Fruit fly (Drosophila melanogaster): ENCODE data around the gene Hsp26.
A peak's percentile ranks its signal among the peaks of the same experiment; 100 is the strongest.

Gene Hsp26

dm6 chr3L:9357830-9358712, 19.2 kb downstream of the Hsp26 start (continued):
- peak; percentile 43 for TF ChIP-seq Elba2 (GFP tag; optimal IDR thresholded peaks at IDR 0.05)
- 0 out of 2 replicates have a peak, but pooled peaks have one; percentile 13 for TF ChIP-seq Rfx (GFP tag; IDR thresholded peaks at IDR 0.05)
- TF ChIP-seq Ets65A (GFP tag) = no peak
- TF ChIP-seq mirr (GFP tag; optimal IDR thresholded peaks at IDR 0.05) = peak; percentile 26
- TF ChIP-seq caup (GFP tag; optimal IDR thresholded peaks at IDR 0.05; ENCODE audit: severe bottlenecking) = peak; percentile 15
- TF ChIP-seq Hey (tag; optimal IDR thresholded peaks at IDR 0.05) = peak; percentile 74
- TF ChIP-seq bbx (GFP tag; IDR thresholded peaks at IDR 0.05; ENCODE audit: partially characterized antibody) = 0 out of 2 replicates have a peak, but pooled peaks have one; percentile 19
- peak; percentile 16; the same call in 1 of the 2 replicates for TF ChIP-seq amos (GFP tag; IDR thresholded peaks at IDR 0.05; ENCODE audit: partially characterized antibody)
- no peak for TF ChIP-seq CG32767 (GFP tag; IDR thresholded peaks at IDR 0.05)
- 0 out of 2 replicates have a peak, but pooled peaks have one; percentile 19 for TF ChIP-seq stc (GFP tag; IDR thresholded peaks at IDR 0.05)
- peak; percentile 6 for TF ChIP-seq sqz (GFP tag; optimal IDR thresholded peaks at IDR 0.05)
- TF ChIP-seq Trl (optimal IDR thresholded peaks at IDR 0.05) = peak in 1 of 2 experiments; percentile 25
- TF ChIP-seq Trl (GFP tag; optimal IDR thresholded peaks at IDR 0.05) = no peak
- TF ChIP-seq zfh1 (GFP tag; IDR thresholded peaks at IDR 0.05) = no peak
- 0 out of 4 replicates have a peak, but pooled peaks have one; percentile 23 for TF ChIP-seq Dll (GFP tag; IDR thresholded peaks at IDR 0.05; ENCODE audit: partially characterized antibody)
- TF ChIP-seq rib (GFP tag; IDR thresholded peaks at IDR 0.05) = 0 out of 2 replicates have a peak, but pooled peaks have one; percentile 28
- TF ChIP-seq Aef1 (GFP tag; IDR thresholded peaks at IDR 0.05) = peak; percentile 9; the same call in 1 of the 3 replicates
- no peak for TF ChIP-seq Ravus (GFP tag; IDR thresholded peaks at IDR 0.05)
- TF ChIP-seq psq (GFP tag; optimal IDR thresholded peaks at IDR 0.05) = peak; percentile 13
- TF ChIP-seq insv (GFP tag; optimal IDR thresholded peaks at IDR 0.05) = peak in 1 of 2 experiments; percentile 88
- no peak for TF ChIP-seq CG17186 (GFP tag; optimal IDR thresholded peaks at IDR 0.05)
- TF ChIP-seq lbe (GFP tag; optimal IDR thresholded peaks at IDR 0.05) = peak; percentile 23
- peak; percentile 82 for TF ChIP-seq cg (GFP tag; optimal IDR thresholded peaks at IDR 0.05)
- TF ChIP-seq twi (tag; optimal IDR thresholded peaks at IDR 0.05) = peak; percentile 25
- TF ChIP-seq CG5245 (GFP tag; optimal IDR thresholded peaks at IDR 0.05) = no peak
- TF ChIP-seq crol (GFP tag; IDR thresholded peaks at IDR 0.05) = peak; percentile 93
- peak; percentile 5 for TF ChIP-seq CG8924 (tag; optimal IDR thresholded peaks at IDR 0.05)
- TF ChIP-seq Hmx (GFP tag; optimal IDR thresholded peaks at IDR 0.05) = no peak
- no peak for TF ChIP-seq CG2875 (GFP tag; optimal IDR thresholded peaks at IDR 0.05)
- TF ChIP-seq bsh (GFP tag; optimal IDR thresholded peaks at IDR 0.05) = peak in 1 of 2 experiments; percentile 45
- peak; percentile 15 for TF ChIP-seq HmgZ (tag; optimal IDR thresholded peaks at IDR 0.05)
- peak; percentile 12 for TF ChIP-seq lab (GFP tag; optimal IDR thresholded peaks at IDR 0.05)
- no peak for TF ChIP-seq CG7987 (GFP tag; optimal IDR thresholded peaks at IDR 0.05)
- no peak for TF ChIP-seq CG13287 (GFP tag; IDR thresholded peaks at IDR 0.05; ENCODE audit: partially characterized antibody)
- no peak for TF ChIP-seq ATbp (GFP tag; optimal IDR thresholded peaks at IDR 0.05)
- TF ChIP-seq Dfd (GFP tag; optimal IDR thresholded peaks at IDR 0.05) = no peak
- TF ChIP-seq bab2 (GFP tag; optimal IDR thresholded peaks at IDR 0.05) = no peak
- peak; percentile 22 for TF ChIP-seq exex (tag; optimal IDR thresholded peaks at IDR 0.05)
- no peak for TF ChIP-seq CG10147 (GFP tag; optimal IDR thresholded peaks at IDR 0.05)
- peak; percentile 98 for TF ChIP-seq ERR (GFP tag; optimal IDR thresholded peaks at IDR 0.05)
- TF ChIP-seq Adf1 (GFP tag; IDR thresholded peaks at IDR 0.05) = peak; percentile 92
- peak; percentile 69 for TF ChIP-seq nom (GFP tag; optimal IDR thresholded peaks at IDR 0.05)
- peak; percentile 33 for TF ChIP-seq grn (GFP tag; optimal IDR thresholded peaks at IDR 0.05)
- peak; percentile 21 for TF ChIP-seq cwo (GFP tag; optimal IDR thresholded peaks at IDR 0.05)
- TF ChIP-seq kah (GFP tag; optimal IDR thresholded peaks at IDR 0.05) = peak; percentile 20
- peak; percentile 87 for TF ChIP-seq sd (tag; optimal IDR thresholded peaks at IDR 0.05)
- TF ChIP-seq Drgx (GFP tag; IDR thresholded peaks at IDR 0.05) = peak; percentile 44; the same call in 1 of the 2 replicates
